Fruit fly (Drosophila melanogaster): Measurements from ENCODE around the gene Vha26.

Vha26 gene

dm6 chr3R:5622985-5623630 lies 31.5 kb downstream of the Vha26 start (continued):
- TF ChIP-seq Lpt (GFP tag; optimal IDR thresholded peaks at IDR 0.05) = no peak
- peak; percentile 76 for TF ChIP-seq PHDP (tag; optimal IDR thresholded peaks at IDR 0.05)
- no peak for TF ChIP-seq BEAF-32 (GFP tag; optimal IDR thresholded peaks at IDR 0.05)
- no peak for TF ChIP-seq ind (GFP tag; optimal IDR thresholded peaks at IDR 0.05)
- no peak for TF ChIP-seq CG17328 (GFP tag; IDR thresholded peaks at IDR 0.05)
- peak; percentile 82 for TF ChIP-seq CG17359 (tag; optimal IDR thresholded peaks at IDR 0.05)
- peak; percentile 78 for TF ChIP-seq CG7271 (tag; optimal IDR thresholded peaks at IDR 0.05)
- TF ChIP-seq mam (GFP tag; optimal IDR thresholded peaks at IDR 0.05) = peak; percentile 61
- TF ChIP-seq lov (optimal IDR thresholded peaks at IDR 0.05) = no peak
- no peak for TF ChIP-seq lov (GFP tag; IDR thresholded peaks at IDR 0.05)
- peak; percentile 67 for TF ChIP-seq Six4 (GFP tag; optimal IDR thresholded peaks at IDR 0.05)
- no peak for TF ChIP-seq hkb (optimal IDR thresholded peaks at IDR 0.05)
- TF ChIP-seq hkb (GFP tag; IDR thresholded peaks at IDR 0.05) = no peak
- no peak for TF ChIP-seq seq (GFP tag; IDR thresholded peaks at IDR 0.05)
- TF ChIP-seq Rx (GFP tag; IDR thresholded peaks at IDR 0.05) = no peak
- TF ChIP-seq CrebB (tag; optimal IDR thresholded peaks at IDR 0.05) = peak; percentile 83
- no peak for TF ChIP-seq Poxn (GFP tag; IDR thresholded peaks at IDR 0.05)
- TF ChIP-seq Myb (GFP tag; optimal IDR thresholded peaks at IDR 0.05) = peak; percentile 19
- TF ChIP-seq Lim3 (GFP tag; IDR thresholded peaks at IDR 0.05) = no peak
- TF ChIP-seq z (GFP tag; IDR thresholded peaks at IDR 0.05) = no peak
- TF ChIP-seq CG4854 (GFP tag; optimal IDR thresholded peaks at IDR 0.05) = peak; percentile 77
- peak; percentile 83 for TF ChIP-seq cg (GFP tag; optimal IDR thresholded peaks at IDR 0.05)
- TF ChIP-seq CG1233 (GFP tag; optimal IDR thresholded peaks at IDR 0.05) = peak; percentile 92
- no peak for TF ChIP-seq vnd (GFP tag; IDR thresholded peaks at IDR 0.05; ENCODE audit: partially characterized antibody)
- no peak for TF ChIP-seq bowl (GFP tag; IDR thresholded peaks at IDR 0.05)
- peak; percentile 90 for TF ChIP-seq CG7987 (GFP tag; optimal IDR thresholded peaks at IDR 0.05)
- peak; percentile 56; the same call in 1 of the 3 replicates for TF ChIP-seq CG11093 (GFP tag; IDR thresholded peaks at IDR 0.05)
- TF ChIP-seq Dad (GFP tag; optimal IDR thresholded peaks at IDR 0.05) = peak; percentile 63
- no peak for TF ChIP-seq Bgb (GFP tag; IDR thresholded peaks at IDR 0.05; ENCODE audit: partially characterized antibody)
- peak; percentile 86 for TF ChIP-seq stwl (tag; optimal IDR thresholded peaks at IDR 0.05)
- TF ChIP-seq her (GFP tag; optimal IDR thresholded peaks at IDR 0.05) = peak; percentile 72
- no peak for TF ChIP-seq NFAT (GFP tag; IDR thresholded peaks at IDR 0.05)
- peak; percentile 69 for TF ChIP-seq org-1 (GFP tag; optimal IDR thresholded peaks at IDR 0.05)
- no peak for TF ChIP-seq Dp (GFP tag; optimal IDR thresholded peaks at IDR 0.05)
- TF ChIP-seq grau (tag; optimal IDR thresholded peaks at IDR 0.05) = peak; percentile 49
- peak; percentile 57 for TF ChIP-seq sug (tag; optimal IDR thresholded peaks at IDR 0.05)
- no peak for TF ChIP-seq CG30431 (GFP tag; optimal IDR thresholded peaks at IDR 0.05)
- TF ChIP-seq Meics (GFP tag; optimal IDR thresholded peaks at IDR 0.05) = peak; percentile 78
- peak; percentile 71 for TF ChIP-seq CG6765 (GFP tag; optimal IDR thresholded peaks at IDR 0.05)
- TF ChIP-seq ro (GFP tag; IDR thresholded peaks at IDR 0.05) = no peak
- TF ChIP-seq CG15073 (GFP tag; optimal IDR thresholded peaks at IDR 0.05) = no peak
- peak; percentile 64 for TF ChIP-seq CG3838 (GFP tag; optimal IDR thresholded peaks at IDR 0.05)
- no peak for TF ChIP-seq aop (GFP tag; IDR thresholded peaks at IDR 0.05)
- no peak for TF ChIP-seq CG4404 (GFP tag; IDR thresholded peaks at IDR 0.05)
- TF ChIP-seq ara (GFP tag; IDR thresholded peaks at IDR 0.05) = no peak
- TF ChIP-seq tgo (GFP tag; IDR thresholded peaks at IDR 0.05) = no peak
- no peak for TF ChIP-seq chinmo (GFP tag; IDR thresholded peaks at IDR 0.05; ENCODE audit: partially characterized antibody)
- TF ChIP-seq Xrp1 (GFP tag; IDR thresholded peaks at IDR 0.05) = no peak
- TF ChIP-seq vvl (GFP tag; IDR thresholded peaks at IDR 0.05) = no peak
- TF ChIP-seq hbn (GFP tag; IDR thresholded peaks at IDR 0.05; ENCODE audit: partially characterized antibody) = no peak
- peak; percentile 25 for TF ChIP-seq gcm2 (GFP tag; optimal IDR thresholded peaks at IDR 0.05)
- peak; percentile 37 for TF ChIP-seq Deaf1 (tag; optimal IDR thresholded peaks at IDR 0.05)

Data from whole organism, embryonic.